Worm (Caenorhabditis elegans): ENCODE data around the gene cyp-13A10.

DNA sequence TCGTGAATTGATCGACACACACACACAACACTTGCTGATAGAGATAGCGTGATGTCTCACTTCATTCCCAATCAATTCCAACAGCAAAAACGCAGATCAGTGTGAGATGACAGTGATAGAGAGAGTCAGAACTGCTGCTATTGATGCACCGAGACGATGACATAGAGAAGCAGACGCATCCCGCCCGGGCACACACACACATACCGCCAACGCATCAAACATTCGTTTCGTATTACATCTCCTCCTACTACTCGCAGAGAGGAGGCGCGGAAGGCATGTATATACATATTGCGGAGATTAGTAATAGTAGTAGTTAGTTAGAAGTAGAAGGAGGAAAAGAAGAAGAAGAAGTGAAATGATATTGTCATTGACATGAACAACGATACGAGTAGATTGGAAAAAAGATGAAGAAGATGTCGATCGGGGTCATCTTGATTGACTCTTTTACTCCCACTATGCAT, 43.3 kb downstream of the cyp-13A10 start:
- TF ChIP-seq Y75B8A.6 (GFP tag; IDR thresholded peaks at IDR 0.05) (no peak), ztf-11 (tag; optimal IDR thresholded peaks at IDR 0.05) (no peak), lir-3 (tag; optimal IDR thresholded peaks at IDR 0.05) (no peak), pqm-1 (tag; optimal IDR thresholded peaks at IDR 0.05) (peak; percentile 41), lin-13 (GFP tag; optimal IDR thresholded peaks at IDR 0.05) (no peak), fkh-10 (GFP tag; optimal IDR thresholded peaks at IDR 0.05) (no peak), ceh-62 (tag; optimal IDR thresholded peaks at IDR 0.05) (no peak), nhr-28 (tag; optimal IDR thresholded peaks at IDR 0.05) (peak; percentile 93), nhr-6 (tag; optimal IDR thresholded peaks at IDR 0.05) (no peak), hlh-30 (tag; optimal IDR thresholded peaks at IDR 0.05; ENCODE audit: insufficient read depth) (peak; percentile 79), R02D3.7 (tag; optimal IDR thresholded peaks at IDR 0.05) (no peak)
